Worm (Caenorhabditis elegans) whole organism, young adult: ENCODE measurements around the gene kin-24.

Experiments
- F57C9.4 ChIP-seq: sonication (generic microtip); optimal IDR thresholded peaks from 2 replicates; lab custom pipeline; 2017; ENCODE audit warnings: mild to moderate bottlenecking, missing genetic modification characterization, missing compliant biosample characterization
- chd-7 ChIP-seq: sonication (generic microtip); optimal IDR thresholded peaks from 2 replicates; lab custom pipeline; 2016; ENCODE audit warnings: mild to moderate bottlenecking, missing genetic modification characterization, moderate library complexity, missing compliant biosample characterization

Gene kin-24

DNA sequence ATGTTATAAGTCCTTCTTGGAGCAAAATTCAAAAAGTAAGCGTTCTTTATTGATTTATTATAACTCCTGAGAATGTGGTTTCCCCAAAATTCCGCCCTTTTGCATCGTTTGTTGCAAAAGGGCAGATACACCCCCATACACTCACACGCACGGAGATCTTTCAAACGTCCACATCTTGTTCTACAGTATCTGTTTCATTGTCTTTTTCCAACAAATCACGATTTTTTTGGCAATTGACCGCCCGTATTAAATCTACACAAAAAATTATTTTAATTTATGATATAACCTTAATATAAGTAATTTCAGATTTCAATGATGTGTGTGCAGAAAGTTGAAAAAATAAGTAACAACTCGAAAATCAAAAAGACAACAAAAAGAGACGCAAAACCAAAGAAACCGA lies 51.4 kb downstream of the kin-24 start, which contains the start of gene T13F2.4 (continued):
- TF ChIP-seq chd-7 (tag; lab: Kevin White, UChicago) (no peak), F57C9.4 (no peak)
